Fruit fly (Drosophila melanogaster): ENCODE data around the gene Or2a.

Or2a gene

dm6 chrX:2293294-2293988, 47.4 kb downstream of the Or2a start, which contains the start of gene CG2865 (continued):
- TF ChIP-seq CG12391 (tag; optimal IDR thresholded peaks at IDR 0.05) (peak; percentile 96), corto (GFP tag; optimal IDR thresholded peaks at IDR 0.05) (peak; percentile 84), CG18262 (tag; optimal IDR thresholded peaks at IDR 0.05) (peak; percentile 95), CG4707 (GFP tag; optimal IDR thresholded peaks at IDR 0.05) (peak; percentile 68), CG10979 (tag; optimal IDR thresholded peaks at IDR 0.05) (peak; percentile 94), Deaf1 (tag; optimal IDR thresholded peaks at IDR 0.05) (peak; percentile 83), Kr (GFP tag; optimal IDR thresholded peaks at IDR 0.05) (no peak), tap (tag; optimal IDR thresholded peaks at IDR 0.05) (peak; percentile 95), Poxn (GFP tag; IDR thresholded peaks at IDR 0.05) (peak; percentile 26; the same call in 1 of the 2 replicates), ewg (GFP tag; optimal IDR thresholded peaks at IDR 0.05) (peak; percentile 88), mam (GFP tag; optimal IDR thresholded peaks at IDR 0.05) (peak; percentile 92), BtbVII (GFP tag; optimal IDR thresholded peaks at IDR 0.05) (peak; percentile 97), caup (GFP tag; optimal IDR thresholded peaks at IDR 0.05; ENCODE audit: severe bottlenecking) (peak; percentile 94), hth (optimal IDR thresholded peaks at IDR 0.05) (no peak), oc (tag; optimal IDR thresholded peaks at IDR 0.05) (peak; percentile 88), tna (GFP tag; IDR thresholded peaks at IDR 0.05; ENCODE audit: partially characterized antibody) (0 out of 2 replicates have a peak, but pooled peaks have one; percentile 43), amos (GFP tag; IDR thresholded peaks at IDR 0.05; ENCODE audit: partially characterized antibody) (peak; percentile 46; the same call in 1 of the 2 replicates), CG1024 (GFP tag; IDR thresholded peaks at IDR 0.05) (peak; percentile 28; the same call in 1 of the 2 replicates), CG12659 (GFP tag; optimal IDR thresholded peaks at IDR 0.05) (peak; percentile 97), Ets97D (GFP tag; optimal IDR thresholded peaks at IDR 0.05) (peak; percentile 57), Dip2 (GFP tag; IDR thresholded peaks at IDR 0.05) (peak; percentile 33; the same call in 1 of the 2 replicates), inv (GFP tag; IDR thresholded peaks at IDR 0.05; ENCODE audit: partially characterized antibody) (peak; percentile 20; the same call in 1 of the 2 replicates), CG13424 (tag; optimal IDR thresholded peaks at IDR 0.05) (peak; percentile 98), CG8765 (GFP tag; IDR thresholded peaks at IDR 0.05) (peak; percentile 70), CG15479 (GFP tag; optimal IDR thresholded peaks at IDR 0.05) (peak; percentile 77), Aef1 (GFP tag; IDR thresholded peaks at IDR 0.05) (peak; percentile 68), Tbp (GFP tag; optimal IDR thresholded peaks at IDR 0.05) (no peak), HLH54F (GFP tag; optimal IDR thresholded peaks at IDR 0.05) (peak; percentile 92), CG9817 (tag; optimal IDR thresholded peaks at IDR 0.05) (peak; percentile 93), CG7839 (tag; optimal IDR thresholded peaks at IDR 0.05) (peak; percentile 97), Taf1 (GFP tag; IDR thresholded peaks at IDR 0.05) (peak; percentile 83), sna (GFP tag; IDR thresholded peaks at IDR 0.05; ENCODE audit: partially characterized antibody) (no peak), CG15696 (tag; optimal IDR thresholded peaks at IDR 0.05) (peak; percentile 93), Asciz (GFP tag; optimal IDR thresholded peaks at IDR 0.05) (peak; percentile 93), CG31441 (GFP tag; IDR thresholded peaks at IDR 0.05) (peak; percentile 96), cato (GFP tag; optimal IDR thresholded peaks at IDR 0.05; ENCODE audit: borderline replicate concordance) (peak; percentile 85), vnd (GFP tag; IDR thresholded peaks at IDR 0.05; ENCODE audit: partially characterized antibody) (no peak), dati (GFP tag; IDR thresholded peaks at IDR 0.05) (0 out of 2 replicates have a peak, but pooled peaks have one; percentile 21), CG12769 (tag; optimal IDR thresholded peaks at IDR 0.05) (peak; percentile 94), tgo (GFP tag; IDR thresholded peaks at IDR 0.05) (peak; percentile 92), CG5180 (GFP tag; optimal IDR thresholded peaks at IDR 0.05) (peak; percentile 87), CG31365 (tag; optimal IDR thresholded peaks at IDR 0.05) (peak; percentile 86), cg (GFP tag; optimal IDR thresholded peaks at IDR 0.05) (peak; percentile 81), CG8089 (GFP tag; optimal IDR thresholded peaks at IDR 0.05) (peak; percentile 85), gcm2 (GFP tag; optimal IDR thresholded peaks at IDR 0.05) (peak; percentile 87), dpn (GFP tag; optimal IDR thresholded peaks at IDR 0.05) (peak; percentile 92 to 94), grn (GFP tag; optimal IDR thresholded peaks at IDR 0.05) (peak; percentile 66), dmrt11E (tag; optimal IDR thresholded peaks at IDR 0.05) (peak; percentile 92)
